Fruit fly (Drosophila melanogaster) whole organism, adult: ENCODE data around the gene aop.
A peak's percentile ranks its signal among the peaks of the same experiment; 100 is the strongest.

Experiments used
- CG11617 ChIP-seq: fragments of 200-800 bp; sonication (Bioruptor generic); optimal IDR thresholded peaks from 2 replicates; lab custom pipeline; 2017; ENCODE audit warnings: mild to moderate bottlenecking, missing biosample characterization, missing genetic modification reagents, missing genetic modification characterization
- CG12768 ChIP-seq: fragments of 200-800 bp; sonication (Bioruptor generic); optimal IDR thresholded peaks from 2 replicates; lab custom pipeline; 2017; ENCODE audit warnings: missing biosample characterization, missing genetic modification characterization, mild to moderate bottlenecking, moderate library complexity, missing genetic modification reagents
- CG14711 ChIP-seq: fragments of 200-800 bp; sonication (Bioruptor generic); optimal IDR thresholded peaks from 2 replicates; lab custom pipeline; 2018; ENCODE audit warnings: missing biosample characterization, mild to moderate bottlenecking, missing genetic modification characterization, moderate library complexity
- CG1620 ChIP-seq: fragments of 200-800 bp; sonication (Bioruptor generic); optimal IDR thresholded peaks from 2 replicates; lab custom pipeline; 2016; ENCODE audit warnings: missing biosample characterization, missing genetic modification characterization
- CG33017 ChIP-seq: fragments of 200-800 bp; sonication (Bioruptor generic); optimal IDR thresholded peaks from 2 replicates; lab custom pipeline; 2018; ENCODE audit warnings: missing biosample characterization, mild to moderate bottlenecking, missing genetic modification characterization, moderate library complexity
- CG5204 ChIP-seq: fragments of 200-800 bp; sonication (Bioruptor generic); optimal IDR thresholded peaks from 2 replicates; lab custom pipeline; 2016; ENCODE audit warnings: missing biosample characterization, missing genetic modification characterization
- CG7045 ChIP-seq: fragments of 200-800 bp; sonication (Bioruptor generic); optimal IDR thresholded peaks from 2 replicates; lab custom pipeline; 2017; ENCODE audit warnings: missing biosample characterization, mild to moderate bottlenecking, missing genetic modification characterization
- CG7101 ChIP-seq: fragments of 200-800 bp; sonication (Bioruptor generic); optimal IDR thresholded peaks from 2 replicates; lab custom pipeline; 2018; ENCODE audit warnings: missing biosample characterization, mild to moderate bottlenecking, missing genetic modification characterization, moderate library complexity
- Clk ChIP-seq: fragments of 200-800 bp; sonication (Bioruptor generic); optimal IDR thresholded peaks from 2 replicates; lab custom pipeline; 2017; ENCODE audit warnings: missing biosample characterization, missing genetic modification characterization
- Crg-1 ChIP-seq: fragments of 200-800 bp; sonication (Bioruptor generic); optimal IDR thresholded peaks from 2 replicates; lab custom pipeline; 2016; ENCODE audit warnings: missing biosample characterization, missing genetic modification characterization
- Hr96 ChIP-seq: fragments of 200-800 bp; sonication (Bioruptor generic); optimal IDR thresholded peaks from 2 replicates; lab custom pipeline; 2016; ENCODE audit warnings: missing biosample characterization, missing genetic modification characterization
- Mnt ChIP-seq: fragments of 200-800 bp; sonication (Bioruptor generic); optimal IDR thresholded peaks from 2 replicates; lab custom pipeline; 2016; ENCODE audit warnings: missing biosample characterization, mild to moderate bottlenecking, missing genetic modification characterization
- bab1 ChIP-seq: fragments of 200-800 bp; sonication (Bioruptor generic); optimal IDR thresholded peaks from 3 replicates; lab custom pipeline; 2019; ENCODE audit warnings: missing biosample characterization, mild to moderate bottlenecking, missing genetic modification characterization, moderate library complexity
- cic ChIP-seq: fragments of 200-800 bp; sonication (Bioruptor generic); optimal IDR thresholded peaks from 2 replicates; lab custom pipeline; 2017; ENCODE audit warnings: missing biosample characterization, mild to moderate bottlenecking, missing genetic modification characterization, moderate library complexity
- cnc ChIP-seq, 2 experiments: fragments of >200 bp; optimal IDR thresholded peaks; 2 replicates each; lab custom pipeline; 2017
- kay ChIP-seq: fragments of 200-800 bp; sonication (Bioruptor generic); peaks from one replicate; lab custom pipeline; 2016; ENCODE audit warnings: missing biosample characterization, missing genetic modification characterization, borderline replicate concordance
- ovo ChIP-seq: fragments of 200-800 bp; sonication (Bioruptor generic); optimal IDR thresholded peaks from 2 replicates; lab custom pipeline; 2016; ENCODE audit warnings: missing biosample characterization, missing genetic modification characterization
- pad ChIP-seq: fragments of 200-800 bp; sonication (Bioruptor generic); optimal IDR thresholded peaks from 3 replicates; lab custom pipeline; 2017; ENCODE audit warnings: missing biosample characterization, missing genetic modification characterization, mild to moderate bottlenecking, moderate library complexity, missing genetic modification reagents
- tj ChIP-seq: fragments of 200-800 bp; sonication (Bioruptor generic); optimal IDR thresholded peaks from 3 replicates; lab custom pipeline; 2017; ENCODE audit warnings: missing biosample characterization, mild to moderate bottlenecking, missing genetic modification characterization, moderate library complexity
- toe ChIP-seq: fragments of 200-800 bp; sonication (Bioruptor generic); optimal IDR thresholded peaks from 2 replicates; lab custom pipeline; 2016; ENCODE audit warnings: missing biosample characterization, missing genetic modification characterization

Gene aop

dm6 chr2L:2198119-2198494, 19.6 kb upstream of the aop start:
- TF ChIP-seq CG7101 (tag; lab: Kevin White, UChicago) (no peak), kay (GFP tag; lab: Kevin White, UChicago) (no peak), bab1 (GFP tag; lab: Kevin White, UChicago) (no peak), Hr96 (GFP tag; lab: Kevin White, UChicago) (no peak), cic (GFP tag; lab: Kevin White, UChicago) (no peak)

dm6 chr2L:2197475-2198118, 19.0 kb upstream of the aop start, which contains the start of gene COX7AL2:
Gene COX7AL2 (minus strand): TSS chr2L:2197912.
- TF ChIP-seq pad, result no peak
- no peak for TF ChIP-seq Crg-1 (GFP tag; lab: Kevin White, UChicago)
- TF ChIP-seq cnc (optimal IDR thresholded peaks at IDR 0.05; lab: Kevin White, UChicago), result peak; percentile 25 to 34
- peak; percentile 90 for TF ChIP-seq kay (GFP tag; lab: Kevin White, UChicago)
- peak; percentile 38 for TF ChIP-seq CG12768
- TF ChIP-seq ovo (GFP tag; lab: Kevin White, UChicago), result no peak
- peak; percentile 21 for TF ChIP-seq cic (GFP tag; lab: Kevin White, UChicago)
- TF ChIP-seq Clk (GFP tag; lab: Kevin White, UChicago), result no peak

dm6 chr2L:2196590-2197474, 18.3 kb upstream of the aop start:
- peak; percentile 28 to 68 for TF ChIP-seq cnc (optimal IDR thresholded peaks at IDR 0.05; lab: Kevin White, UChicago)
- peak; percentile 44 for TF ChIP-seq CG7101 (tag; lab: Kevin White, UChicago)
- peak; percentile 32 for TF ChIP-seq CG14711 (tag; lab: Kevin White, UChicago)
- peak; percentile 67 for TF ChIP-seq kay (GFP tag; lab: Kevin White, UChicago)
- TF ChIP-seq CG1620 (GFP tag; lab: Kevin White, UChicago), result peak; percentile 17
- peak; percentile 44 for TF ChIP-seq Crg-1 (GFP tag; lab: Kevin White, UChicago)
- peak; percentile 94 for TF ChIP-seq ovo (GFP tag; lab: Kevin White, UChicago)
- TF ChIP-seq Hr96 (GFP tag; lab: Kevin White, UChicago), result peak; percentile 49
- TF ChIP-seq CG7045 (GFP tag; lab: Kevin White, UChicago), result no peak
- peak; percentile 99 for TF ChIP-seq Mnt (GFP tag; lab: Kevin White, UChicago)
- peak; percentile 53 for TF ChIP-seq CG11617
- TF ChIP-seq bab1 (GFP tag; lab: Kevin White, UChicago), result peak; percentile 37
- peak; percentile 98 for TF ChIP-seq tj
- TF ChIP-seq pad, result peak; percentile 97
- peak; percentile 99 for TF ChIP-seq cic (GFP tag; lab: Kevin White, UChicago)
- peak; percentile 74 for TF ChIP-seq CG12768
- TF ChIP-seq Clk (GFP tag; lab: Kevin White, UChicago), result no peak
- peak; percentile 35 for TF ChIP-seq CG5204
- TF ChIP-seq toe, result peak; percentile 44
- TF ChIP-seq CG33017, result peak; percentile 45

- TF ChIP-seq CG5204, result no peak
- peak; percentile 89 for TF ChIP-seq pad
These were observed 16.8 kb upstream of the aop start for dm6 chr2L:2195328-2195727.

DNA sequence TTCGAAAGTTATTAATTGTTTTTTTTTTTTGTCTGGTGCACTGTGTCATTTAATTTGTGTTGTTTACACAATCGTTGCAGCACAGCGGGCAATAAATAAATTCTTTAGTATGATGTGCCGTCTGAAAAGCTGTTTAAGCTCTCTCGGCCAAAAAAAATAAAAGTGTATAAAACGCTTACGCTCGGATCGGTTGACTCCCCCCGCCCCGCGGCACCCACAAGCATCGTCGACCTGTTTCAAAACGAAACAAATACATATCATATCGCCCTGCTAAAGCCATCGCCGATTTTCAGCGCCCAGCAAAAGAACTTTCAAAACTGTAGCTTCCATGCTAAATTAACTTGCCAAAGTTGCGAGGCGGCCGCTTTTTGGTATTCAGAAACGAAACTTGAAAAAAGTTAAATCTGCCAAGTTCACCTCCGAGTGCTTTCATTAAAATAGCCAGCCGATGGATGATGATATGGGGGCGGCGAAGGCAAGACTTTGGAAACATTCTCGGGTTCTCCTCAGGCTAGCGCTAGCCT, 15.8 kb upstream of the aop start:
- TF ChIP-seq cnc (optimal IDR thresholded peaks at IDR 0.05; lab: Kevin White, UChicago) (no peak), tj (peak; percentile 38)

dm6 chr2L:2193357-2193780, 14.8 kb upstream of the aop start:
- TF ChIP-seq CG14711 (tag; lab: Kevin White, UChicago) (peak; percentile 92), bab1 (GFP tag; lab: Kevin White, UChicago) (peak; percentile 85), ovo (GFP tag; lab: Kevin White, UChicago) (peak; percentile 82), CG7045 (GFP tag; lab: Kevin White, UChicago) (peak; percentile 29), Hr96 (GFP tag; lab: Kevin White, UChicago) (peak; percentile 83), kay (GFP tag; lab: Kevin White, UChicago) (no peak), cic (GFP tag; lab: Kevin White, UChicago) (peak; percentile 95), Crg-1 (GFP tag; lab: Kevin White, UChicago) (peak; percentile 52), CG12768 (peak; percentile 47), CG1620 (GFP tag; lab: Kevin White, UChicago) (peak; percentile 76), CG5204 (no peak), cnc (optimal IDR thresholded peaks at IDR 0.05; lab: Kevin White, UChicago) (no peak), tj (peak; percentile 92), Mnt (GFP tag; lab: Kevin White, UChicago) (peak; percentile 99), Clk (GFP tag; lab: Kevin White, UChicago) (peak; percentile 3), toe (peak; percentile 54), CG33017 (peak; percentile 16), CG7101 (tag; lab: Kevin White, UChicago) (peak; percentile 39), CG11617 (peak; percentile 43), pad (peak; percentile 86)
